Worm (Caenorhabditis elegans): ENCODE measurements around the gene F09D12.2.
"Not testable (repeated sequence)": the region's sequence is repeated elsewhere in the genome, so short reads cannot be mapped to it uniquely, and the experiment has no call there.

DNA sequence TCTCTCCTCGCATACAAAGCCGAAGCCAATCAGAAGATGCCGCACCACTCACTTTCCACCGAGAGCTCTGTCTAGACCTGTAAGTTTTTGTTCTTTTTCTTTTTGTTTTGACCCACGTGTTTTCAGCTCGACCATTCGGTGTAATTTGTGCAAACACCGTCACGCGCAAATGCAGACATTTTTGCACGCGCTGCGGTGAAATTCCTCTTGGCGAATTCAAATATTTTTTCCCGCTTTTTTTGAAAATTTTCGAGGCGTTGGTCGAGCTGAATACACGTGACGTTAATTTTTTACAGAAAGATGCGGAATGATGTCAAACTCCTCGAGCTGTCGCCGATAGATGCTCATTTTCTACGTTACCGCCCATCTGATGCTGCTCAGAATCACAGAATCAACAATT lies 49.9 kb downstream of the F09D12.2 start, which contains the start of gene C04C3.4:
- not testable (repeated sequence) for TF ChIP-seq W03F9.2, him-1, dao-5 (tag; optimal IDR thresholded peaks at IDR 0.05)

All from whole organism, L4/young adult.